Fruit fly (Drosophila melanogaster) whole organism: ENCODE results near the gene CG5447.

Experiments used
- CG8478 ChIP-seq: fragments of >200 bp; optimal IDR thresholded peaks from 2 replicates; lab custom pipeline; 2018; ENCODE audit warnings: inconsistent platforms
- pan ChIP-seq: fragments of >200 bp; optimal IDR thresholded peaks from 2 replicates; lab custom pipeline; 2017
- psq ChIP-seq: fragments of >200 bp; optimal IDR thresholded peaks from 2 replicates; lab custom pipeline; 2017

DNA sequence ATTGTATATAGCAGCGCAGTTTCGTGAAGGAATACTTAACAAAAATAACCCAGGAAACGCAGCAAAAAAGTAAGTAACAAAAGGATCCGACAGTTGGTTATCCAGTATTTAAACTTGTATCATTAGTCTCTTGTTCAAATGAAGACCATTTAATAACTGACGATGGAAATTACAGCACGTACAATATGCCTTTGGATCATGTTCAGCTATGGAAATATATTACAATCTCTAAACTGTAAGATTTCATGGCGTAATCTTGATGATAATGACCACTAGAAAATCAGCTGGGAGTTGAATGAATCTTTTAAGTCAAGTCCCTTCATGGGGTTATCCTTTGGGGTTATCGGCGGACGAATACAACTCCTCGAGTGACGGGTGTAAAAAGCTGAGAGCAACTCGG is 50.6 kb downstream of the CG5447 start:
- TF ChIP-seq pan (lab: Kevin White, UChicago) (no peak), CG8478 (lab: Kevin White, UChicago) (no peak), psq (lab: Kevin White, UChicago) (no peak)
